Worm (Caenorhabditis elegans): ENCODE results near the gene amx-1.
"Not testable (repeated sequence)": the region's sequence is repeated elsewhere in the genome, so short reads cannot be mapped to it uniquely, and the experiment has no call there.

DNA sequence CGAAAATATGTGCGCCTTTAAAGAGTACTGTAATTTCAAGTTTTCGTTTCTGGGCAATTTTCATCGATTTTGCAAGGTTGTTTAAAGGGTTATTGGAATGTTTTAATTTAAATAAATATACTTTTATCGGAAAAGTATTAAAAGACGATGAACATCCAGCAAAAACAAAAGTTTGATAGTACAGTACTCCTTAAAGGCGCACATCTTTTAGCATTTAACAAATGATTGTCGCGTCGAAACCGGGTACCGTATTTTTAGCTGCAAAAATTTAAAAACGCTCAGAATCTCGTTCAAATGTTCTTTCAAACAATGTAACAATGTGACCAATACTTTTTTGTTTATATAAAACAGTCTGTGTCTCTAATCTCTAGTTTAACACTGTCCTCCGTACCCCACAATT is 18.1 kb downstream of the amx-1 start, which contains the start of gene C36A4.11:
- not testable (repeated sequence) for TF ChIP-seq sea-1 (GFP tag; conservative IDR thresholded peaks at IDR 0.05); aly-1 (tag; optimal IDR thresholded peaks at IDR 0.05); pes-1 (GFP tag; IDR thresholded peaks at IDR 0.05); B0310.2 (tag; optimal IDR thresholded peaks at IDR 0.05); tbx-37 (GFP tag; conservative IDR thresholded peaks at IDR 0.05); ama-1 (optimal IDR thresholded peaks at IDR 0.05); hmbx-1 (tag; optimal IDR thresholded peaks at IDR 0.05); ets-7 (tag; optimal IDR thresholded peaks at IDR 0.05); ceh-36 (tag; optimal IDR thresholded peaks at IDR 0.05); F13C5.2 (tag; optimal IDR thresholded peaks at IDR 0.05); scrt-1 (GFP tag; IDR thresholded peaks at IDR 0.05); hmg-4 (GFP tag; optimal IDR thresholded peaks at IDR 0.05); hnd-1 (tag; optimal IDR thresholded peaks at IDR 0.05)

Data from whole organism, early embryonic.